Fruit fly (Drosophila melanogaster): Measurements from ENCODE around the gene CG6041.
"Not testable (repeated sequence)": the region's sequence is repeated elsewhere in the genome, so short reads cannot be mapped to it uniquely, and the experiment has no call there.

Gene CG6041

DNA sequence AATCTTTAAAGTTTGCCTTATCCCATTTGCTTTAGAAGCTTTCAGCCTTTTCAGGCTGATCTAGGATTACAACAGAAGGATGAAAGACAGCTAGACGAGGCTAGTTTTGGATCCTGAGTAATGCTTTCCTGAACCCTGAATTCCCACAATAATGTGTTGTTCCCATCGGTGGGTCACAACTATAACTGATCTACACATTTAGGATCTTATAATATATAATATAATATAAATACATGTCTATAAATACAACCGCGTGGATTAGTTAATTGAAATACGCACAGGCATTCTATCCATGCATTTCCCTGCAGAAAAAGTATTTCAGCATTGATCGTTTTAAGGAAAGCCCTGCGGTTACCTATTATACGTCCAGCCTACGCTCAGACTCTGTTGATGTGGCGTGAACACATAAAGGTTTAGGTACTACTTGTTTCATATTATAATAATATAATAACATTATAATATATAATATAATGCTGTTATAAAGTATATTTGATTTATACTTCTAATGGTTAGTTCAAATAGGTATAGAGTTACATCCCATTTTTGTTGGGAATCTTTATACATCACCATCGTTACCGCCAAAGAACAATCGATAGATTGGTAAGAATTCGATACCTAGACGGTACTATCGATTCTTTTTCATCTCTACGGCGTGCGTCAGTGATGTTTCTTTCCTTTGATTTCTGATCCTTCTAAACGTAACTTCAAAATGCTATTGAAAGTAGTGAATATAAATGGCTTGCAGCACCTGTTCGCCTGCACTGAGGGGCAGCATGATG is 2.7 kb upstream of the CG6041 start, which contains the start of gene CG32756:
Gene CG32756, plus strand, starts transcription at position 631 of the 779 bp plus-strand sequence.
- TF ChIP-seq CG12605, fd96Ca, Ets98B (GFP tag; IDR thresholded peaks at IDR 0.05): not testable (repeated sequence)

DNA sequence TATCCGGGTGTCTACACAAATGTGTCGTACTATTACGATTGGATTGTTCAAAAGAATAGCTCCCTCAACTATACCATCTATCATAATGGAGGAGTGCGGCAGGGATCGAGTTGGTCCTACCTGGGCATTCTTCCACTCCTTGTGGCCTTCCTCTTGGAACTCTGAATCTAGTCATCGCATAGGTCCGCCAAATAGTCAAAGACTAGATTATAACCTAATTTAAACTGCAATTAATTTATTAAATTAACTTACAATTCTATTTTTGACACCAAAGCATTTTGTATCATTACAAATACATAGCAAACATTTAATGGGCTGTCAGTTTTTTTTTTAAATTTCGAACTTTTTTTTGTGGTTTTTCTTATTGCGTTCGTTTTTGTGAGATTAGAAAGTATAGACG is 2.0 kb downstream of the CG6041 start, which contains the start of gene CG32755:
Gene CG32755, plus strand, starts transcription at position 301 of the 400 bp plus-strand sequence.
- no peak for TF ChIP-seq CG10348 (GFP tag; IDR thresholded peaks at IDR 0.05)
- no peak for TF ChIP-seq Ets98B (GFP tag; IDR thresholded peaks at IDR 0.05)
- no peak for TF ChIP-seq CG13204 (GFP tag; optimal IDR thresholded peaks at IDR 0.05)
- TF ChIP-seq Pif1B (GFP tag; optimal IDR thresholded peaks at IDR 0.05) = no peak
- TF ChIP-seq CG14655 (GFP tag; optimal IDR thresholded peaks at IDR 0.05) = no peak
- no peak for TF ChIP-seq gl (tag; optimal IDR thresholded peaks at IDR 0.05)

DNA sequence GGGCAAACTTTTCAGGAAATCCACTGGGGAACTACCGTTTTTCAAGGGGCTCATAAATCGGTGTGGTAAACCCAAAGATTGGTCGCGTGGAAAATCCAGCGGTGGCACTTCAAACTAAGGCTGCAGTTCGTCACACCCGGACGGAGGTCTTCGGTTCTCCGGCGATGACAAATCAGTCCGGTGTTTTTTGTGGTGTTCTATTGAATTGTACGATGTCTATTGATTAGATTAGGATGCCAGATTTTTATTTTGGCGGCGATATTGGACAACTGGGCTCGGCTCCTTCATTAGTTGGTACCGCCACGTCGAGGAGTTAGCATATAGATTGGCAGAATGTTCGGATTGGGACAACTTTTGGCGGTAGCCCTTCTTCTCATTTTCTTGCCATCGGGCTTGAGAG is 4.3 kb downstream of the CG6041 start, which contains the start of gene CG6048:
Gene CG6048, plus strand, starts transcription at position 301 of the 400 bp plus-strand sequence.
- TF ChIP-seq CG8301 (tag; optimal IDR thresholded peaks at IDR 0.05) (no peak), CG10348 (GFP tag; IDR thresholded peaks at IDR 0.05) (no peak), Pif1A (GFP tag; optimal IDR thresholded peaks at IDR 0.05) (no peak), CG13204 (GFP tag; optimal IDR thresholded peaks at IDR 0.05) (no peak), CG34367 (tag; optimal IDR thresholded peaks at IDR 0.05) (no peak), rn (GFP tag; IDR thresholded peaks at IDR 0.05) (no peak), CG14655 (GFP tag; optimal IDR thresholded peaks at IDR 0.05) (no peak), D1 (tag; optimal IDR thresholded peaks at IDR 0.05) (no peak), Snoo (tag; optimal IDR thresholded peaks at IDR 0.05) (no peak), CG15710 (tag; optimal IDR thresholded peaks at IDR 0.05) (no peak)

DNA sequence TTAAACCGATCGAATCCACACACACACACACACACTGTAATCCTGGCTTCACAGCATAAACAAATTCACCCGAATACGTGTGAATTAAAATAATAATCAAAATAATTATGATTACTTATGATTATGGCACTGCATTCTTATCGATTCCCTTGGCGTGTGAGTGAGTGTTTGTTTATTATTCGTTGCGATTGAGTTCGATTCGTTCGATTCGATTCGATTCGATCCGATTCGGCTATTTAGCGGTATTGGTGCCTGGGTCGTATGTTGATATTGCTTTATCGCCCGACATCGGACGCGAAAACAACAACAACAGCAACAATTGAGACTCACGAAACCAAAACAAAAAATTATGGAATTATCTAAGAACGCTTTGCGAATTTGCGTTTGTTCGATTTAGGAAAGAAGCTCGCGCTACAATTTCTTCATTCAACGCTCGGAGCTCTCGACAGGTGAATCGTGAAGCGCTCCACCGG is 7.3 kb downstream of the CG6041 start, which contains the start of gene CG6067:
Gene CG6067, plus strand, starts transcription at position 423 of the 473 bp plus-strand sequence.
- TF ChIP-seq CG15710 (tag; optimal IDR thresholded peaks at IDR 0.05) = no peak
- TF ChIP-seq D1 (tag; optimal IDR thresholded peaks at IDR 0.05) = no peak
- no peak for TF ChIP-seq EcR (GFP tag; optimal IDR thresholded peaks at IDR 0.05)
- TF ChIP-seq Ets98B (GFP tag; IDR thresholded peaks at IDR 0.05) = no peak
- no peak for TF ChIP-seq CG8159 (tag; optimal IDR thresholded peaks at IDR 0.05)
- no peak for TF ChIP-seq Pif1B (GFP tag; optimal IDR thresholded peaks at IDR 0.05)
- no peak for TF ChIP-seq CG8301 (tag; optimal IDR thresholded peaks at IDR 0.05)
- TF ChIP-seq CG34367 (tag; optimal IDR thresholded peaks at IDR 0.05) = no peak
- TF ChIP-seq CG14655 (GFP tag; optimal IDR thresholded peaks at IDR 0.05) = no peak
- no peak for TF ChIP-seq CG17806 (tag; optimal IDR thresholded peaks at IDR 0.05)
- no peak for TF ChIP-seq CG9948 (tag; optimal IDR thresholded peaks at IDR 0.05)
- TF ChIP-seq CG10348 (GFP tag; IDR thresholded peaks at IDR 0.05) = no peak
- no peak for TF ChIP-seq Pif1A (GFP tag; optimal IDR thresholded peaks at IDR 0.05)
- TF ChIP-seq CG4496 (GFP tag; IDR thresholded peaks at IDR 0.05) = no peak
- TF ChIP-seq fd96Ca (GFP tag; IDR thresholded peaks at IDR 0.05) = no peak
- TF ChIP-seq Snoo (tag; optimal IDR thresholded peaks at IDR 0.05) = no peak

DNA sequence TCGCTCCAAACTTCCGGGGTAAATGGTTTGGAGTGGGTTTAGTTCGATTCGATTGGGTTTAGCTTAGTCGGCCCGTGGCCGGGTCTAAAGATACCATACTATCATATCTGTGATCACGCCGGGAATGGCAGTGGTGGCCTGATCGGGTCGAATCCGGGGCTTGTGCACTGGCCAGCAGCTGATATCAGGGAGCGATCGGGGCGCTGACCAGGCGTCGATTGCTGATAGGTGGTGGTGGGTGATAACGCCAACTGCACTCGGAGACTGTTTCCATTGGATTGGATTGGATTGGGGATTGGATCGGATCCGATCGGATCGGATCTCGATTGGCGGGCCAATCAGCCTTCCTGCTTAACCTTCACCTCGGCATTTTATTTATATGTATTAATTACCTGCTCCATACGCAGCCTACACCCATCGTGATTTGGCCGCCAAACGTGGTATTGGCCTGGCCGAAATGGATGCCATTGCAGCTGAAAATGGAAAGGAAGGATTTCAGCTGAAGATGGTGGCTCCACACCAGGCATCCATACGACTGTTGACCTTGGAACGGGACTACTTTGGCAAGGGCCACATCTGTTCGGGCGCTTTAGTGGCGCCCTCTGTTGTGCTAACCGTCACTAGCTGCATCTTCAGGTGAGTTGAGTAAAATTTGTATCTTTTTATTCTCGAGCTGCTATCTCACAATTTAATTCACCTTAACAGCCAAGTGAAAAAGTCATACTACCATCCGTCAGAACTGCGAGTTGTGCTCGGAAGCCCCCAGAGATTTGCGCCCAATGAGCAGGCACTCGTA is 8.9 kb downstream of the CG6041 start:
- TF ChIP-seq EcR (GFP tag; optimal IDR thresholded peaks at IDR 0.05) (peak; percentile 55), CG15710 (tag; optimal IDR thresholded peaks at IDR 0.05) (no peak)

DNA sequence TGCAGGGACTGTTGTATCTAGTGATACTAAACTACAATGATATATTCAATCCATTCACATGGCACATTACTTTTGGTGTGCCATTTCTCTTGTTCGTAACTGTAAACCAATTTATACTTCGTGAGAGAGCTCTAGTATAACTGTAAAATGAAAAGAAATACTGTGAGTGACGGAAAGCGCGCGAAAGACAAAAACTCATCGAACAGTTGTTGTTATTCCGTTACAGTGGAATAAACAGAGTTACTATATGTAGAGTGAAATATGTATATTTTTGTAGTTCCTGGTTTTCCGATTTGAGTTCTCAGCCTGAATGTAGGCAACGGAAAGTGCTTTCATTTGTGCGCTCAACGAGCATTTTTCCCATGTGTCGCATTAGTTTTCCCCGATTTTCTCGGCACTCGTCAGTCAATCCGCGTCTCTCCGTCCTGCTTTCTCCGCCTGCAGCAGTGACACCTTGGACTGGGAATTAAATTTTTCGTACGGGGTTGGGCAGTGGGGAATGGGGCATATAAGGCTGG is 16.3 kb downstream of the CG6041 start:
- TF ChIP-seq CG17806 (tag; optimal IDR thresholded peaks at IDR 0.05) (no peak), gl (tag; optimal IDR thresholded peaks at IDR 0.05) (no peak), CG10348 (GFP tag; IDR thresholded peaks at IDR 0.05) (no peak), CG8159 (tag; optimal IDR thresholded peaks at IDR 0.05) (no peak), CG4496 (GFP tag; IDR thresholded peaks at IDR 0.05) (peak; percentile 36; the same call in 2 of the 3 replicates)
